Fruit fly (Drosophila melanogaster) S2 (cell line): ENCODE results near the gene for.

Experiments
- CG8478 ChIP-seq: fragments of >200 bp; optimal IDR thresholded peaks from 2 replicates; lab custom pipeline; 2018
- CTCF ChIP-seq, 2 experiments: fragments of >200 bp; optimal IDR thresholded peaks; 2 replicates each; lab custom pipeline; 2018

DNA sequence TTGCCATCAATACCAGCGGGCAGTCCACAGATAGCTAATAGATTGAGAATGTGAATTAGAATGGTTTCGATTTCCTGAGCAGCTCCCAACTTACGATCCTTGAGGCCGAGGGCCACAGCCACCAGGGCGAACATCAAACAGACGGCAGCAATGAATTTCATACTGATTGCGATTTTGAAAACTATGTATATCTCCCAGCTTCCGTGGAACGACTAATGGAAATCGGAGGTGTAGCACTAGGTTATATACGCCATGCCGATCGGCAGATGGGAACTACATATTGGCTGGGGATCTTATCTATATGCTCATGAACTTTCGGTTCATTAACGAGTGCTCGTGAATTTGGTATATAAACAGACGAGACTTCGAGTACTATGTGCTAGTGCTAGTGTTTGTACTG, 39.7 kb upstream of the for start, which contains the start of gene IM33:
- TF ChIP-seq CG8478 (lab: Kevin White, UChicago) (no peak), CTCF (optimal IDR thresholded peaks at IDR 0.05; lab: Kevin White, UChicago) (no peak)
